Worm (Caenorhabditis elegans): ENCODE measurements around the gene R09B5.11.

Gene R09B5.11

ce11 chrV:1445081-1445480, 6.1 kb downstream of the R09B5.11 start, which contains the start of gene cnc-5:
Gene cnc-5, plus strand, starts transcription at chrV:1445381.
- TF ChIP-seq ztf-1 (GFP tag; conservative IDR thresholded peaks at IDR 0.05): no peak
- no peak for TF ChIP-seq F13H6.1 (tag; optimal IDR thresholded peaks at IDR 0.05)
- TF ChIP-seq sem-4 (tag; optimal IDR thresholded peaks at IDR 0.05): no peak
- no peak for TF ChIP-seq fos-1 (tag; optimal IDR thresholded peaks at IDR 0.05)
- TF ChIP-seq unc-39 (tag; optimal IDR thresholded peaks at IDR 0.05): no peak
- TF ChIP-seq ZK546.5 (tag; optimal IDR thresholded peaks at IDR 0.05): no peak
- no peak for TF ChIP-seq ama-1 (optimal IDR thresholded peaks at IDR 0.05)
- TF ChIP-seq nhr-23 (tag; optimal IDR thresholded peaks at IDR 0.05): no peak
- TF ChIP-seq mab-5 (tag; optimal IDR thresholded peaks at IDR 0.05): no peak
- no peak for TF ChIP-seq R02D3.7 (tag; optimal IDR thresholded peaks at IDR 0.05)
- no peak for TF ChIP-seq aly-2 (tag; optimal IDR thresholded peaks at IDR 0.05)
- TF ChIP-seq nhr-129 (tag; optimal IDR thresholded peaks at IDR 0.05): no peak

- TF ChIP-seq ama-1 (optimal IDR thresholded peaks at IDR 0.05) (peak; percentile 79), sma-3 (GFP tag; optimal IDR thresholded peaks at IDR 0.05) (peak; percentile 56), ZK546.5 (tag; optimal IDR thresholded peaks at IDR 0.05) (no peak), ceh-82 (tag; optimal IDR thresholded peaks at IDR 0.05) (no peak)
Measured at ce11 chrV:1447079-1447478, 8.1 kb downstream of the R09B5.11 start, which contains the start of gene cnc-4. Gene cnc-4, plus strand, starts transcription at chrV:1447195.

- TF ChIP-seq dmd-4 (tag; optimal IDR thresholded peaks at IDR 0.05) (no peak), ama-1 (optimal IDR thresholded peaks at IDR 0.05) (peak; percentile 50), mdl-1 (tag; optimal IDR thresholded peaks at IDR 0.05) (no peak), nhr-25 (tag; optimal IDR thresholded peaks at IDR 0.05) (no peak), egl-27 (tag; optimal IDR thresholded peaks at IDR 0.05) (no peak), lin-13 (GFP tag; optimal IDR thresholded peaks at IDR 0.05) (no peak), peb-1 (tag; optimal IDR thresholded peaks at IDR 0.05) (no peak), ztf-11 (tag; optimal IDR thresholded peaks at IDR 0.05) (no peak), nhr-77 (tag; optimal IDR thresholded peaks at IDR 0.05) (no peak), sma-3 (GFP tag; optimal IDR thresholded peaks at IDR 0.05) (peak; percentile 68), elt-1 (tag; optimal IDR thresholded peaks at IDR 0.05) (no peak), alr-1 (tag; optimal IDR thresholded peaks at IDR 0.05) (no peak), nhr-11 (tag; optimal IDR thresholded peaks at IDR 0.05) (no peak), nhr-21 (tag; optimal IDR thresholded peaks at IDR 0.05) (peak; percentile 34), lsy-2 (tag; optimal IDR thresholded peaks at IDR 0.05) (no peak), ztf-4 (tag; optimal IDR thresholded peaks at IDR 0.05) (no peak), skn-1 (tag; optimal IDR thresholded peaks at IDR 0.05) (no peak), sem-4 (tag; optimal IDR thresholded peaks at IDR 0.05) (no peak)
Measured at ce11 chrV:1447724-1448123, 8.7 kb downstream of the R09B5.11 start, which contains the start of gene cnc-3. Gene cnc-3, plus strand, starts transcription at chrV:1448004.

- no peak for TF ChIP-seq ama-1 (optimal IDR thresholded peaks at IDR 0.05)
- TF ChIP-seq sma-3 (GFP tag; optimal IDR thresholded peaks at IDR 0.05): peak; percentile 52
- TF ChIP-seq nhr-21 (tag; optimal IDR thresholded peaks at IDR 0.05): peak; percentile 9
Measured at ce11 chrV:1450160-1450559, 11.2 kb downstream of the R09B5.11 start, which contains the start of gene cnc-2. Gene cnc-2, minus strand, starts transcription at chrV:1450183.

- TF ChIP-seq nhr-237 (tag; optimal IDR thresholded peaks at IDR 0.05) (no peak), mbf-1 (tag; optimal IDR thresholded peaks at IDR 0.05) (no peak), sem-4 (tag; optimal IDR thresholded peaks at IDR 0.05) (no peak), lin-39 (tag; optimal IDR thresholded peaks at IDR 0.05) (no peak), nhr-11 (tag; optimal IDR thresholded peaks at IDR 0.05) (no peak), gmeb-1 (tag; optimal IDR thresholded peaks at IDR 0.05) (no peak), nhr-129 (tag; optimal IDR thresholded peaks at IDR 0.05) (no peak), snpc-4 (tag; optimal IDR thresholded peaks at IDR 0.05) (no peak), lin-13 (GFP tag; optimal IDR thresholded peaks at IDR 0.05) (no peak), nhr-23 (tag; optimal IDR thresholded peaks at IDR 0.05) (no peak)
Measured at ce11 chrV:1451334-1451733, 12.3 kb downstream of the R09B5.11 start, which contains the start of gene srj-23. Gene srj-23, plus strand, starts transcription at chrV:1451634.

- no peak for TF ChIP-seq alr-1 (tag; optimal IDR thresholded peaks at IDR 0.05)
- TF ChIP-seq mab-5 (tag; optimal IDR thresholded peaks at IDR 0.05): no peak
- no peak for TF ChIP-seq egl-27 (tag; optimal IDR thresholded peaks at IDR 0.05)
- TF ChIP-seq lin-11 (tag; optimal IDR thresholded peaks at IDR 0.05): no peak
- TF ChIP-seq ama-1 (optimal IDR thresholded peaks at IDR 0.05): no peak
- no peak for TF ChIP-seq nhr-237 (tag; optimal IDR thresholded peaks at IDR 0.05)
- no peak for TF ChIP-seq ztf-1 (GFP tag; conservative IDR thresholded peaks at IDR 0.05)
- no peak for TF ChIP-seq ceh-82 (tag; optimal IDR thresholded peaks at IDR 0.05)
- no peak for TF ChIP-seq snpc-4 (tag; optimal IDR thresholded peaks at IDR 0.05)
- no peak for TF ChIP-seq elt-1 (tag; optimal IDR thresholded peaks at IDR 0.05)
- no peak for TF ChIP-seq lsy-2 (tag; optimal IDR thresholded peaks at IDR 0.05)
- no peak for TF ChIP-seq Y55F3AM.14 (GFP tag; optimal IDR thresholded peaks at IDR 0.05)
- no peak for TF ChIP-seq mbf-1 (tag; optimal IDR thresholded peaks at IDR 0.05)
- TF ChIP-seq ceh-16 (tag; optimal IDR thresholded peaks at IDR 0.05): no peak
- TF ChIP-seq nhr-6 (tag; optimal IDR thresholded peaks at IDR 0.05): no peak
- TF ChIP-seq crh-2 (tag; optimal IDR thresholded peaks at IDR 0.05): no peak
Measured at ce11 chrV:1454762-1455161, 15.8 kb downstream of the R09B5.11 start, which contains the start of gene chil-14. Gene chil-14, plus strand, starts transcription at chrV:1455062.
